Fruit fly (Drosophila melanogaster): ENCODE measurements around the gene CG32277.

The CG32277 gene

dm6 chr3L:3242121-3243083, 37.2 kb upstream of the CG32277 start:
- TF ChIP-seq CG8319 (GFP tag; optimal IDR thresholded peaks at IDR 0.05): peak; percentile 16
- TF ChIP-seq fkh (GFP tag; optimal IDR thresholded peaks at IDR 0.05): no peak
- TF ChIP-seq CG9139 (GFP tag; optimal IDR thresholded peaks at IDR 0.05): no peak
- no peak for TF ChIP-seq CG11902 (GFP tag; optimal IDR thresholded peaks at IDR 0.05)
- no peak for TF ChIP-seq Ets96B (tag; optimal IDR thresholded peaks at IDR 0.05)
- TF ChIP-seq vri (GFP tag; optimal IDR thresholded peaks at IDR 0.05): no peak
- TF ChIP-seq fd85E (GFP tag; optimal IDR thresholded peaks at IDR 0.05): no peak
- no peak for TF ChIP-seq CG15336 (GFP tag; IDR thresholded peaks at IDR 0.05)
- no peak for TF ChIP-seq net (GFP tag; optimal IDR thresholded peaks at IDR 0.05)
- TF ChIP-seq Ets21C (GFP tag; optimal IDR thresholded peaks at IDR 0.05): no peak
- peak; percentile 22 for TF ChIP-seq pdm3 (GFP tag; optimal IDR thresholded peaks at IDR 0.05)
- TF ChIP-seq Hr4 (GFP tag; optimal IDR thresholded peaks at IDR 0.05): no peak
- no peak for TF ChIP-seq Hr38 (GFP tag; optimal IDR thresholded peaks at IDR 0.05)
- TF ChIP-seq CG10631 (GFP tag; optimal IDR thresholded peaks at IDR 0.05): peak; percentile 57
- peak; percentile 11 for TF ChIP-seq Eip75B (GFP tag; optimal IDR thresholded peaks at IDR 0.05)
- TF ChIP-seq Lpt (GFP tag; optimal IDR thresholded peaks at IDR 0.05): peak; percentile 20
- no peak for TF ChIP-seq CG8119 (GFP tag; IDR thresholded peaks at IDR 0.05)
- peak; percentile 4 for TF ChIP-seq Sox14 (GFP tag; optimal IDR thresholded peaks at IDR 0.05)
- no peak for TF ChIP-seq Gug (GFP tag; IDR thresholded peaks at IDR 0.05)
- TF ChIP-seq salr (GFP tag; optimal IDR thresholded peaks at IDR 0.05): no peak
- TF ChIP-seq CG34406 (GFP tag; optimal IDR thresholded peaks at IDR 0.05): no peak
- TF ChIP-seq cyc (GFP tag; optimal IDR thresholded peaks at IDR 0.05): no peak
- TF ChIP-seq dac (GFP tag; optimal IDR thresholded peaks at IDR 0.05): no peak
- TF ChIP-seq CG3032 (tag; optimal IDR thresholded peaks at IDR 0.05): no peak
- peak; percentile 85 for TF ChIP-seq svp (GFP tag)
- no peak for TF ChIP-seq CG11762 (GFP tag; optimal IDR thresholded peaks at IDR 0.05; ENCODE audit: insufficient read depth)
- TF ChIP-seq fd59A (GFP tag; optimal IDR thresholded peaks at IDR 0.05): peak; percentile 18
- TF ChIP-seq CG7368 (GFP tag; optimal IDR thresholded peaks at IDR 0.05): no peak
- TF ChIP-seq CG3919 (GFP tag; optimal IDR thresholded peaks at IDR 0.05): no peak
- TF ChIP-seq CG1621 (tag; optimal IDR thresholded peaks at IDR 0.05): no peak
- no peak for TF ChIP-seq topi (GFP tag; optimal IDR thresholded peaks at IDR 0.05)
- TF ChIP-seq achi (GFP tag; optimal IDR thresholded peaks at IDR 0.05): peak; percentile 50
- peak; percentile 17 for TF ChIP-seq CG6792 (GFP tag; optimal IDR thresholded peaks at IDR 0.05)
- TF ChIP-seq Eip93F (GFP tag; optimal IDR thresholded peaks at IDR 0.05): no peak
- TF ChIP-seq ss (GFP tag; optimal IDR thresholded peaks at IDR 0.05): peak; percentile 39 to 77
- peak; percentile 86 for TF ChIP-seq Eip78C (GFP tag)
- TF ChIP-seq Smox (GFP tag; optimal IDR thresholded peaks at IDR 0.05): peak; percentile 0
- 0 out of 3 replicates have a peak, but pooled peaks have one; percentile 30 for TF ChIP-seq eg (GFP tag; IDR thresholded peaks at IDR 0.05)
- TF ChIP-seq Met (GFP tag; optimal IDR thresholded peaks at IDR 0.05): no peak
- TF ChIP-seq Hr39 (GFP tag; optimal IDR thresholded peaks at IDR 0.05): no peak
- no peak for TF ChIP-seq CG10669 (GFP tag; optimal IDR thresholded peaks at IDR 0.05)
- TF ChIP-seq CG32006 (GFP tag; optimal IDR thresholded peaks at IDR 0.05): peak; percentile 11
- TF ChIP-seq CG31627 (GFP tag; optimal IDR thresholded peaks at IDR 0.05): no peak
- TF ChIP-seq CG4318 (GFP tag; optimal IDR thresholded peaks at IDR 0.05): no peak
- TF ChIP-seq spab (GFP tag; optimal IDR thresholded peaks at IDR 0.05): no peak
- TF ChIP-seq OdsH (GFP tag; optimal IDR thresholded peaks at IDR 0.05): peak; percentile 32
- peak; percentile 28 for TF ChIP-seq CG6854 (GFP tag; optimal IDR thresholded peaks at IDR 0.05)
- TF ChIP-seq esn (GFP tag; optimal IDR thresholded peaks at IDR 0.05): peak; percentile 12
- TF ChIP-seq CG6163 (GFP tag; IDR thresholded peaks at IDR 0.05): peak; percentile 37; the same call in 1 of the 3 replicates
- peak; percentile 42 for TF ChIP-seq Blimp-1 (GFP tag; optimal IDR thresholded peaks at IDR 0.05)
